Worm (Caenorhabditis elegans): ENCODE results near the gene srw-31.

The srw-31 gene

ce11 chrV:17508493-17508892, 2.1 kb downstream of the srw-31 start, which contains the start of gene srw-32:
srw-32 (plus strand) TSS chrV:17508793.
- no peak for TF ChIP-seq ceh-13 (GFP tag; optimal IDR thresholded peaks at IDR 0.05)
- no peak for TF ChIP-seq hnd-1 (tag; optimal IDR thresholded peaks at IDR 0.05)
- TF ChIP-seq tbx-11 (GFP tag; IDR thresholded peaks at IDR 0.05): no peak
- no peak for TF ChIP-seq tbx-37 (GFP tag; conservative IDR thresholded peaks at IDR 0.05)
- TF ChIP-seq B0310.2 (tag; optimal IDR thresholded peaks at IDR 0.05): no peak
- no peak for TF ChIP-seq sea-1 (GFP tag; conservative IDR thresholded peaks at IDR 0.05)
- no peak for TF ChIP-seq F13C5.2 (tag; optimal IDR thresholded peaks at IDR 0.05)
- no peak for TF ChIP-seq tra-4 (tag; optimal IDR thresholded peaks at IDR 0.05)
- TF ChIP-seq ets-7 (tag; optimal IDR thresholded peaks at IDR 0.05): no peak
- TF ChIP-seq flt-1 (GFP tag; IDR thresholded peaks at IDR 0.05): no peak
- TF ChIP-seq hmg-4 (GFP tag; optimal IDR thresholded peaks at IDR 0.05): no peak
- no peak for TF ChIP-seq ceh-36 (tag; optimal IDR thresholded peaks at IDR 0.05)
- no peak for TF ChIP-seq pes-1 (GFP tag; IDR thresholded peaks at IDR 0.05)
- no peak for TF ChIP-seq ama-1 (optimal IDR thresholded peaks at IDR 0.05)
- TF ChIP-seq scrt-1 (GFP tag; IDR thresholded peaks at IDR 0.05): no peak
- TF ChIP-seq aly-1 (tag; optimal IDR thresholded peaks at IDR 0.05): no peak
- TF ChIP-seq hmbx-1 (tag; optimal IDR thresholded peaks at IDR 0.05): no peak

ce11 chrV:17512763-17513162, 6.4 kb downstream of the srw-31 start:
- TF ChIP-seq scrt-1 (GFP tag; IDR thresholded peaks at IDR 0.05) (no peak), tra-4 (tag; optimal IDR thresholded peaks at IDR 0.05) (no peak), ceh-36 (tag; optimal IDR thresholded peaks at IDR 0.05) (no peak), pes-1 (GFP tag; IDR thresholded peaks at IDR 0.05) (no peak), hmbx-1 (tag; optimal IDR thresholded peaks at IDR 0.05) (no peak), hmg-4 (GFP tag; optimal IDR thresholded peaks at IDR 0.05) (no peak), flt-1 (GFP tag; IDR thresholded peaks at IDR 0.05) (no peak), aly-1 (tag; optimal IDR thresholded peaks at IDR 0.05) (no peak), tbx-11 (GFP tag; IDR thresholded peaks at IDR 0.05) (no peak), F13C5.2 (tag; optimal IDR thresholded peaks at IDR 0.05) (no peak), B0310.2 (tag; optimal IDR thresholded peaks at IDR 0.05) (no peak), ama-1 (optimal IDR thresholded peaks at IDR 0.05) (no peak), ets-7 (tag; optimal IDR thresholded peaks at IDR 0.05) (no peak)

ce11 chrV:17513831-17514230, 7.4 kb downstream of the srw-31 start:
- TF ChIP-seq ama-1 (optimal IDR thresholded peaks at IDR 0.05) (no peak), hnd-1 (tag; optimal IDR thresholded peaks at IDR 0.05) (no peak), pes-1 (GFP tag; IDR thresholded peaks at IDR 0.05) (peak; percentile 51; the same call in 1 of the 2 replicates), tra-4 (tag; optimal IDR thresholded peaks at IDR 0.05) (no peak), tbx-37 (GFP tag; conservative IDR thresholded peaks at IDR 0.05) (0 out of 2 replicates have a peak, but pooled peaks have one; percentile 8), tbx-11 (GFP tag; IDR thresholded peaks at IDR 0.05) (no peak), hmbx-1 (tag; optimal IDR thresholded peaks at IDR 0.05) (no peak)

- TF ChIP-seq aly-1 (tag; optimal IDR thresholded peaks at IDR 0.05): no peak
- no peak for TF ChIP-seq hnd-1 (tag; optimal IDR thresholded peaks at IDR 0.05)
- no peak for TF ChIP-seq scrt-1 (GFP tag; IDR thresholded peaks at IDR 0.05)
- no peak for TF ChIP-seq flt-1 (GFP tag; IDR thresholded peaks at IDR 0.05)
- no peak for TF ChIP-seq hmbx-1 (tag; optimal IDR thresholded peaks at IDR 0.05)
- no peak for TF ChIP-seq pes-1 (GFP tag; IDR thresholded peaks at IDR 0.05)
- no peak for TF ChIP-seq ets-7 (tag; optimal IDR thresholded peaks at IDR 0.05)
- no peak for TF ChIP-seq hmg-4 (GFP tag; optimal IDR thresholded peaks at IDR 0.05)
- no peak for TF ChIP-seq ama-1 (optimal IDR thresholded peaks at IDR 0.05)
- no peak for TF ChIP-seq B0310.2 (tag; optimal IDR thresholded peaks at IDR 0.05)
- TF ChIP-seq tra-4 (tag; optimal IDR thresholded peaks at IDR 0.05): no peak
- TF ChIP-seq ceh-13 (GFP tag; optimal IDR thresholded peaks at IDR 0.05): no peak
- TF ChIP-seq ceh-36 (tag; optimal IDR thresholded peaks at IDR 0.05): no peak
- no peak for TF ChIP-seq sea-1 (GFP tag; conservative IDR thresholded peaks at IDR 0.05)
- TF ChIP-seq tbx-37 (GFP tag; conservative IDR thresholded peaks at IDR 0.05): no peak
- TF ChIP-seq F13C5.2 (tag; optimal IDR thresholded peaks at IDR 0.05): no peak
These were observed 14.3 kb downstream of the srw-31 start, which contains the start of gene fbxa-136 for ce11 chrV:17520735-17521134. fbxa-136 (plus strand) TSS chrV:17521035.

ce11 chrV:17527729-17528128, 21.3 kb downstream of the srw-31 start, which contains the start of gene srz-90:
srz-90 (plus strand) TSS chrV:17528029.
- TF ChIP-seq ets-7 (tag; optimal IDR thresholded peaks at IDR 0.05) (no peak), flt-1 (GFP tag; IDR thresholded peaks at IDR 0.05) (no peak), pes-1 (GFP tag; IDR thresholded peaks at IDR 0.05) (no peak), hmg-4 (GFP tag; optimal IDR thresholded peaks at IDR 0.05) (no peak), B0310.2 (tag; optimal IDR thresholded peaks at IDR 0.05) (no peak), hmbx-1 (tag; optimal IDR thresholded peaks at IDR 0.05) (no peak), ceh-13 (GFP tag; optimal IDR thresholded peaks at IDR 0.05) (no peak), F13C5.2 (tag; optimal IDR thresholded peaks at IDR 0.05) (no peak), sea-1 (GFP tag; conservative IDR thresholded peaks at IDR 0.05) (no peak), ama-1 (optimal IDR thresholded peaks at IDR 0.05) (no peak), tbx-37 (GFP tag; conservative IDR thresholded peaks at IDR 0.05) (no peak), ceh-36 (tag; optimal IDR thresholded peaks at IDR 0.05) (no peak), aly-1 (tag; optimal IDR thresholded peaks at IDR 0.05) (no peak), scrt-1 (GFP tag; IDR thresholded peaks at IDR 0.05) (no peak)

ce11 chrV:17530486-17530885, 24.1 kb downstream of the srw-31 start, which contains the start of gene C18D4.12:
C18D4.12 (minus strand) TSS chrV:17530586.
- TF ChIP-seq flt-1 (GFP tag; IDR thresholded peaks at IDR 0.05) (no peak), hmbx-1 (tag; optimal IDR thresholded peaks at IDR 0.05) (no peak), tbx-11 (GFP tag; IDR thresholded peaks at IDR 0.05) (no peak), B0310.2 (tag; optimal IDR thresholded peaks at IDR 0.05) (no peak)

- TF ChIP-seq tra-4 (tag; optimal IDR thresholded peaks at IDR 0.05): no peak
These were observed 25.0 kb downstream of the srw-31 start, which contains the start of gene C18D4.4 for ce11 chrV:17531410-17531809. C18D4.4 (minus strand) TSS chrV:17531510.

- TF ChIP-seq hmbx-1 (tag; optimal IDR thresholded peaks at IDR 0.05) (no peak), ceh-36 (tag; optimal IDR thresholded peaks at IDR 0.05) (no peak), aly-1 (tag; optimal IDR thresholded peaks at IDR 0.05) (no peak), pes-1 (GFP tag; IDR thresholded peaks at IDR 0.05) (no peak), ceh-13 (GFP tag; optimal IDR thresholded peaks at IDR 0.05) (no peak), tbx-11 (GFP tag; IDR thresholded peaks at IDR 0.05) (no peak), hnd-1 (tag; optimal IDR thresholded peaks at IDR 0.05) (no peak), hmg-4 (GFP tag; optimal IDR thresholded peaks at IDR 0.05) (no peak), sea-1 (GFP tag; conservative IDR thresholded peaks at IDR 0.05) (no peak), tbx-37 (GFP tag; conservative IDR thresholded peaks at IDR 0.05) (no peak), tra-4 (tag; optimal IDR thresholded peaks at IDR 0.05) (no peak), flt-1 (GFP tag; IDR thresholded peaks at IDR 0.05) (no peak), F13C5.2 (tag; optimal IDR thresholded peaks at IDR 0.05) (no peak), ets-7 (tag; optimal IDR thresholded peaks at IDR 0.05) (no peak), ama-1 (optimal IDR thresholded peaks at IDR 0.05) (no peak), scrt-1 (GFP tag; IDR thresholded peaks at IDR 0.05) (no peak)
These were observed 26.3 kb downstream of the srw-31 start, which contains the start of gene C18D4.3 for ce11 chrV:17532686-17533085. C18D4.3 (minus strand) TSS chrV:17532786.

All from whole organism, early embryonic.